Worm (Caenorhabditis elegans) whole organism, L2 larva: ENCODE measurements around the gene cal-7.

Experiments used
- F13H6.1 ChIP-seq: sonication (generic microtip); optimal IDR thresholded peaks from 2 replicates; lab custom pipeline; 2016; ENCODE audit warnings: missing genetic modification characterization, missing compliant biosample characterization
- R02D3.7 ChIP-seq: fragments of 150-350 bp; optimal IDR thresholded peaks from 2 replicates; lab custom pipeline; 2014; ENCODE audit warnings: missing biosample characterization, missing genetic modification characterization
- Y55F3AM.14 ChIP-seq: fragments of 200-800 bp; sonication (Bioruptor generic); optimal IDR thresholded peaks from 2 replicates; lab custom pipeline; 2018; ENCODE audit warnings: mild to moderate bottlenecking, missing genetic modification characterization, missing compliant biosample characterization
- alr-1 ChIP-seq: fragments of 150-350 bp; optimal IDR thresholded peaks from 2 replicates; lab custom pipeline; 2014; ENCODE audit warnings: missing biosample characterization, missing genetic modification characterization
- blmp-1 ChIP-seq: sonication (generic microtip); optimal IDR thresholded peaks from 2 replicates; lab custom pipeline; 2017; ENCODE audit warnings: missing genetic modification characterization, mild to moderate bottlenecking, missing compliant biosample characterization, antibody characterized with exemption, moderate library complexity; ENCODE audit not compliant: insufficient read depth
- crh-2 ChIP-seq: sonication (generic microtip); optimal IDR thresholded peaks from 2 replicates; lab custom pipeline; 2017; ENCODE audit warnings: missing biosample characterization, missing genetic modification characterization
- dmd-4 ChIP-seq: sonication (generic microtip); optimal IDR thresholded peaks from 2 replicates; lab custom pipeline; 2017; ENCODE audit warnings: missing biosample characterization, missing genetic modification characterization
- egl-27 ChIP-seq: sonication (generic microtip); optimal IDR thresholded peaks from 3 replicates; lab custom pipeline; 2017; ENCODE audit warnings: missing biosample characterization, missing genetic modification reagents, missing genetic modification characterization
- fos-1 ChIP-seq: fragments of 150-350 bp; optimal IDR thresholded peaks from 2 replicates; lab custom pipeline; 2014; ENCODE audit warnings: missing biosample characterization, missing genetic modification characterization
- gmeb-1 ChIP-seq: fragments of 150-350 bp; optimal IDR thresholded peaks from 2 replicates; lab custom pipeline; 2014; ENCODE audit warnings: missing biosample characterization, missing genetic modification characterization
- lin-11 ChIP-seq: fragments of 150-350 bp; sonication (generic microtip); optimal IDR thresholded peaks from 2 replicates; lab custom pipeline; 2014; ENCODE audit warnings: missing biosample characterization, missing genetic modification characterization, inconsistent platforms, mixed read lengths
- lin-13 ChIP-seq: fragments of 150-350 bp; optimal IDR thresholded peaks from 2 replicates; lab custom pipeline; 2014; ENCODE audit warnings: missing biosample characterization, missing genetic modification reagents, missing genetic modification characterization
- lin-39 ChIP-seq: fragments of 150-350 bp; optimal IDR thresholded peaks from 2 replicates; lab custom pipeline; 2014; ENCODE audit warnings: missing biosample characterization, missing genetic modification reagents, missing genetic modification characterization
- lsy-2 ChIP-seq, 2 experiments: fragments of 150-350 bp in 1 of 2; sonication (generic microtip) in 1 of 2; optimal IDR thresholded peaks; 2 replicates each; lab custom pipeline; 2014 to 2017; ENCODE audit warnings: missing biosample characterization in 2 of 2, missing genetic modification characterization in 2 of 2
- mbf-1 ChIP-seq: sonication (generic microtip); optimal IDR thresholded peaks from 2 replicates; lab custom pipeline; 2017; ENCODE audit warnings: missing biosample characterization, missing genetic modification characterization
- mdl-1 ChIP-seq, 2 experiments: fragments of 150-350 bp in 1 of 2; sonication (generic microtip) in 1 of 2; optimal IDR thresholded peaks; 2 replicates each; lab custom pipeline; 2017; ENCODE audit warnings: missing biosample characterization in 2 of 2, missing genetic modification characterization in 2 of 2
- nhr-10 ChIP-seq: sonication (generic microtip); optimal IDR thresholded peaks from 2 replicates; lab custom pipeline; 2017; ENCODE audit warnings: missing biosample characterization, missing genetic modification characterization
- nhr-11 ChIP-seq: fragments of 150-350 bp; optimal IDR thresholded peaks from 2 replicates; lab custom pipeline; 2014; ENCODE audit warnings: missing biosample characterization, missing genetic modification characterization
- nhr-12 ChIP-seq: fragments of 150-350 bp; optimal IDR thresholded peaks from 2 replicates; lab custom pipeline; 2014; ENCODE audit warnings: missing biosample characterization, missing genetic modification characterization
- nhr-129 ChIP-seq: fragments of 150-350 bp; optimal IDR thresholded peaks from 2 replicates; lab custom pipeline; 2014; ENCODE audit warnings: missing biosample characterization, missing genetic modification characterization
- nhr-25 ChIP-seq: fragments of 150-350 bp; sonication (generic microtip); optimal IDR thresholded peaks from 3 replicates; lab custom pipeline; 2014; ENCODE audit warnings: missing biosample characterization, missing genetic modification characterization
- sem-4 ChIP-seq: fragments of 150-350 bp; optimal IDR thresholded peaks from 2 replicates; lab custom pipeline; 2014; ENCODE audit warnings: missing biosample characterization, missing genetic modification reagents, missing genetic modification characterization
- skn-1 ChIP-seq: sonication (generic microtip); optimal IDR thresholded peaks from 2 replicates; lab custom pipeline; 2017; ENCODE audit warnings: missing biosample characterization, missing genetic modification characterization
- sma-9 ChIP-seq, 2 experiments: fragments of 150-350 bp in 1 of 2; sonication (generic microtip) in 1 of 2; optimal IDR thresholded peaks; 2 replicates each; lab custom pipeline; 2014 to 2016; ENCODE audit warnings: missing genetic modification characterization in 2 of 2, mild to moderate bottlenecking in 1 of 2, missing biosample characterization in 1 of 2, missing compliant biosample characterization in 1 of 2, missing genetic modification reagents in 1 of 2, moderate library complexity in 1 of 2
- unc-39 ChIP-seq: fragments of 150-350 bp; optimal IDR thresholded peaks from 2 replicates; lab custom pipeline; 2014; ENCODE audit warnings: missing biosample characterization, missing genetic modification characterization
- unc-55 ChIP-seq: fragments of 150-350 bp; sonication (generic microtip); optimal IDR thresholded peaks from 3 replicates; lab custom pipeline; 2014; ENCODE audit warnings: missing biosample characterization, missing genetic modification reagents, missing genetic modification characterization
- unc-62 ChIP-seq: fragments of 150-350 bp; optimal IDR thresholded peaks from 2 replicates; lab custom pipeline; 2014; ENCODE audit warnings: missing biosample characterization, missing genetic modification reagents, missing genetic modification characterization
- zag-1 ChIP-seq: fragments of 150-350 bp; optimal IDR thresholded peaks from 2 replicates; lab custom pipeline; 2014; ENCODE audit warnings: missing biosample characterization, missing genetic modification characterization
- ztf-1 ChIP-seq: fragments of 200-800 bp; sonication (Bioruptor generic); conservative IDR thresholded peaks from 2 replicates; pipeline ENCODE4 v1.3.6; 2022; ENCODE audit warnings: missing genetic modification characterization, missing compliant biosample characterization
- ztf-11 ChIP-seq: sonication (generic microtip); optimal IDR thresholded peaks from 2 replicates; lab custom pipeline; 2017; ENCODE audit warnings: missing biosample characterization, missing genetic modification characterization

cal-7 gene

DNA sequence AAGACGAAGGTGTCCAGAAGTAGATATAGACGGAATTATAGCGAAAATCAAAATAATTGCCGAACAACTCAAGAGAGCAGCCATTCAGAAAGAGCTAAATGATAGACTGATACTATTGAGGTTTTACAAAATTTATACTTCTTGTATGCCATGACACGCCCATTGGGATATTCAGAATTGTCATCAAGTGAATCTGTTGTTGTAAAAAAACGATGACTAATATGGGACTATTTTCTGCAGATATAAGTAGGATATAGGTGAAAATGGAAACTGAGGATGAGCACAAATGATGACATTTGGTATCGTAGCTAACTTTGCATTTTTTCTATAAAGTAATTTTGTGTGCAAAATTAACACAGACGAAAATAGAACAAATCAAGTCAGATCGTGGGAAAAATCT is 21.8 kb downstream of the cal-7 start, which contains the start of gene F58E6.8:
TSS of gene F58E6.8 (minus strand) at position 101 of the 400 bp plus-strand sequence.
- no peak for TF ChIP-seq nhr-129
- no peak for TF ChIP-seq nhr-25
- no peak for TF ChIP-seq lin-39 (tag; lab: Kevin White, UChicago)
- no peak for TF ChIP-seq unc-39 (tag; lab: Kevin White, UChicago)
- no peak for TF ChIP-seq crh-2 (tag; lab: Kevin White, UChicago)
- no peak for TF ChIP-seq F13H6.1 (tag; lab: Kevin White, UChicago)
- no peak for TF ChIP-seq zag-1
- no peak for TF ChIP-seq lsy-2 (tag; optimal IDR thresholded peaks at IDR 0.05; lab: Kevin White, UChicago)
- no peak for TF ChIP-seq nhr-12

DNA sequence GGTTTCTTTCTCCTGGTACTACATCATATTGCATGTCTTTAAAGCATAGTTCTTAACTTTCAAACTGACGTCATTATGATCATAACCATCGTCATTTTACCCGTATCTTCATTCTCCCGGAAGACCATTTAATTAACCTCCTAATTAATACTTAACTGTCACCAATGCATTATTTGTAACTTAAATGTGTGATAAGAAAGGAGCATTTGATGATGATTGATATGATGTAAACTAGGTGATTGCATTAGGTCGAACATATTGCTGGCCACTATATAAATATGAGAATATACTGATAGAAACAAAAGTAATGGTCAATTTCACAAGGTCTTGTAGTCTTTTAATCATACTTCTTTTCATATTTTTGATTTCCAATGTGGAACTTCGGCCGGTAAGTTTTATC is 22.3 kb downstream of the cal-7 start, which contains the start of gene hrg-3:
TSS of gene hrg-3 (plus strand) at position 227 of the 400 bp plus-strand sequence.
- TF ChIP-seq ztf-11: no peak
- peak; percentile 9 for TF ChIP-seq lin-13 (GFP tag; lab: Kevin White, UChicago)
- peak; percentile 59 for TF ChIP-seq sma-9 (GFP tag; optimal IDR thresholded peaks at IDR 0.05; lab: Kevin White, UChicago)
- TF ChIP-seq sma-9 (tag; optimal IDR thresholded peaks at IDR 0.05; lab: Kevin White, UChicago): no peak
- peak; percentile 50 for TF ChIP-seq crh-2 (tag; lab: Kevin White, UChicago)
- no peak for TF ChIP-seq mbf-1 (tag; lab: Kevin White, UChicago)
- peak; percentile 81 for TF ChIP-seq fos-1 (tag; lab: Kevin White, UChicago)
- TF ChIP-seq nhr-10 (tag; lab: Kevin White, UChicago): no peak
- peak; percentile 34 for TF ChIP-seq nhr-129
- TF ChIP-seq, all 48 proteins: peak for 5

DNA sequence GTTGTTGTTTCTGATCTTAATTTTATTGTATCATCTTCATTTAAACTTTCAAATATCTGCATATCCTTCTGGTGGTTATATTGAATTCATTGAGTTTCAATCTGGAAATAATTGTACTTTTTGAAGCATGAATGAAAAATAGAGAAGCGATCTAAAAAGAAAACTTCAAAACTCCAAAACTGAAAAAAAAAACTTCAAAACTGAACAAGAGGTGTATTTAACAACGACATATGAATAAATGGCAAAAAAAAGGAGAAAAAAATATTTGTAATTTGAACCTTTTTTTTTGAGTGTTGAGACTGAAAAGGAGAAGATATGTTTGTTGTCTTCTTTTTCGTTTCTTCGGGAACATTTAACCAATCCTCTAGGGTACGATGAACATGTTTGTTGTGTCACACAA is 24.0 kb downstream of the cal-7 start, which contains the start of gene F58E6.11:
TSS of gene F58E6.11 (minus strand) at position 101 of the 400 bp plus-strand sequence.
- no peak for TF ChIP-seq R02D3.7
- TF ChIP-seq blmp-1 (tag; lab: Kevin White, UChicago): no peak

ce11 chrV:9758437-9758836 is 24.5 kb downstream of the cal-7 start:
- TF ChIP-seq F13H6.1 (tag; lab: Kevin White, UChicago): no peak
- TF ChIP-seq skn-1 (tag; lab: Kevin White, UChicago): no peak
- TF ChIP-seq egl-27 (tag; lab: Kevin White, UChicago): no peak
- no peak for TF ChIP-seq gmeb-1
- TF ChIP-seq lin-39 (tag; lab: Kevin White, UChicago): no peak
- TF ChIP-seq mdl-1 (tag; optimal IDR thresholded peaks at IDR 0.05; lab: Kevin White, UChicago): no peak
- TF ChIP-seq dmd-4 (tag; lab: Kevin White, UChicago): no peak
- TF ChIP-seq unc-55 (GFP tag; lab: Kevin White, UChicago): no peak
- no peak for TF ChIP-seq ztf-1 (GFP tag; lab: Robert Waterston, UW)
- TF ChIP-seq crh-2 (tag; lab: Kevin White, UChicago): no peak
- no peak for TF ChIP-seq sma-9 (GFP tag; optimal IDR thresholded peaks at IDR 0.05; lab: Kevin White, UChicago)
- TF ChIP-seq sma-9 (tag; optimal IDR thresholded peaks at IDR 0.05; lab: Kevin White, UChicago): no peak
- no peak for TF ChIP-seq ztf-11
- no peak for TF ChIP-seq sem-4 (tag; lab: Kevin White, UChicago)
- TF ChIP-seq nhr-25: no peak
- TF ChIP-seq unc-62: no peak
- no peak for TF ChIP-seq nhr-11
- TF ChIP-seq, all 48 proteins: peak for 0

- TF ChIP-seq lin-39 (tag; lab: Kevin White, UChicago): no peak
- TF ChIP-seq lin-11 (tag; lab: Kevin White, UChicago): no peak
- no peak for TF ChIP-seq alr-1 (tag; lab: Kevin White, UChicago)
- TF ChIP-seq fos-1 (tag; lab: Kevin White, UChicago): no peak
- TF ChIP-seq Y55F3AM.14: no peak
- TF ChIP-seq F13H6.1 (tag; lab: Kevin White, UChicago): no peak
- TF ChIP-seq zag-1: no peak
- no peak for TF ChIP-seq R02D3.7
- TF ChIP-seq mbf-1 (tag; lab: Kevin White, UChicago): no peak
- TF ChIP-seq crh-2 (tag; lab: Kevin White, UChicago): no peak
Measured at ce11 chrV:9763759-9764158, 29.9 kb downstream of the cal-7 start.

ce11 chrV:9764552-9764951 is 30.6 kb downstream of the cal-7 start:
- TF ChIP-seq sem-4 (tag; lab: Kevin White, UChicago): no peak
- no peak for TF ChIP-seq F13H6.1 (tag; lab: Kevin White, UChicago)
- TF ChIP-seq Y55F3AM.14: no peak
- no peak for TF ChIP-seq mdl-1 (tag; optimal IDR thresholded peaks at IDR 0.05; lab: Kevin White, UChicago)
- TF ChIP-seq, all 48 proteins: peak for 0
